Fruit fly (Drosophila melanogaster) whole organism, prepupa: Measurements from ENCODE around the gene Syn.

Source experiments
- Blimp-1 ChIP-seq: fragments of 200-800 bp; sonication (Bioruptor generic); optimal IDR thresholded peaks from 3 replicates; lab custom pipeline; 2017; ENCODE audit warnings: missing biosample characterization, missing genetic modification characterization, mild to moderate bottlenecking, moderate library complexity, missing genetic modification reagents
- CG10631 ChIP-seq: fragments of 200-800 bp; sonication (Bioruptor generic); optimal IDR thresholded peaks from 2 replicates; lab custom pipeline; 2016; ENCODE audit warnings: missing biosample characterization, missing genetic modification characterization
- CG10669 ChIP-seq: fragments of 200-800 bp; sonication (Bioruptor generic); optimal IDR thresholded peaks from 3 replicates; lab custom pipeline; 2018; ENCODE audit warnings: missing biosample characterization, mild to moderate bottlenecking, missing genetic modification characterization, moderate library complexity
- CG11762 ChIP-seq: fragments of 200-800 bp; sonication (Bioruptor generic); optimal IDR thresholded peaks from 3 replicates; lab custom pipeline; 2016; ENCODE audit warnings: missing biosample characterization, missing genetic modification characterization; ENCODE audit not compliant: insufficient read depth
- CG11902 ChIP-seq: fragments of 200-800 bp; sonication (Bioruptor generic); optimal IDR thresholded peaks from 3 replicates; lab custom pipeline; 2016; ENCODE audit warnings: missing biosample characterization, missing genetic modification characterization
- CG15336 ChIP-seq: fragments of 200-800 bp; sonication (Bioruptor generic); IDR thresholded peaks from 2 replicates; pipeline ENCODE4 v1.3.6; 2022; ENCODE audit warnings: missing biosample characterization, missing genetic modification characterization
- CG1621 ChIP-seq: fragments of 200-800 bp; sonication (Bioruptor generic); optimal IDR thresholded peaks from 3 replicates; lab custom pipeline; 2018; ENCODE audit warnings: missing biosample characterization, mild to moderate bottlenecking, missing genetic modification characterization
- CG3032 ChIP-seq: fragments of 200-800 bp; optimal IDR thresholded peaks from 2 replicates; lab custom pipeline; 2019; ENCODE audit warnings: missing biosample characterization, mild to moderate bottlenecking, missing genetic modification characterization, moderate library complexity
- CG31627 ChIP-seq: fragments of 200-800 bp; sonication (Bioruptor generic); optimal IDR thresholded peaks from 3 replicates; lab custom pipeline; 2016; ENCODE audit warnings: missing biosample characterization, missing genetic modification characterization
- CG32006 ChIP-seq: fragments of 200-800 bp; sonication (Bioruptor generic); optimal IDR thresholded peaks from 3 replicates; lab custom pipeline; 2017; ENCODE audit warnings: missing biosample characterization, mild to moderate bottlenecking, missing genetic modification characterization
- CG34406 ChIP-seq: fragments of 200-800 bp; sonication (Bioruptor generic); optimal IDR thresholded peaks from 3 replicates; lab custom pipeline; 2016; ENCODE audit warnings: missing biosample characterization, missing genetic modification characterization
- CG3919 ChIP-seq: fragments of 200-800 bp; sonication (Bioruptor generic); optimal IDR thresholded peaks from 3 replicates; lab custom pipeline; 2016; ENCODE audit warnings: missing biosample characterization, missing genetic modification characterization
- CG4318 ChIP-seq: fragments of 200-800 bp; sonication (Bioruptor generic); optimal IDR thresholded peaks from 3 replicates; lab custom pipeline; 2017; ENCODE audit warnings: missing biosample characterization, mild to moderate bottlenecking, missing genetic modification characterization
- CG6276 ChIP-seq: fragments of 200-800 bp; sonication (Bioruptor generic); optimal IDR thresholded peaks from 2 replicates; lab custom pipeline; 2017; ENCODE audit warnings: missing biosample characterization, mild to moderate bottlenecking, missing genetic modification characterization
- CG6792 ChIP-seq: fragments of 200-800 bp; sonication (Bioruptor generic); optimal IDR thresholded peaks from 3 replicates; lab custom pipeline; 2016; ENCODE audit warnings: missing biosample characterization, missing genetic modification characterization
- CG6854 ChIP-seq: fragments of 200-800 bp; sonication (Bioruptor generic); optimal IDR thresholded peaks from 2 replicates; lab custom pipeline; 2017; ENCODE audit warnings: missing biosample characterization, mild to moderate bottlenecking, missing genetic modification characterization
- CG7368 ChIP-seq: fragments of 200-800 bp; sonication (Bioruptor generic); optimal IDR thresholded peaks from 3 replicates; lab custom pipeline; 2016; ENCODE audit warnings: missing biosample characterization, missing genetic modification characterization
- CG8319 ChIP-seq: fragments of 200-800 bp; sonication (Bioruptor generic); optimal IDR thresholded peaks from 3 replicates; lab custom pipeline; 2016; ENCODE audit warnings: missing biosample characterization, missing genetic modification characterization
- CG8632 ChIP-seq: fragments of 200-800 bp; sonication (Bioruptor generic); optimal IDR thresholded peaks from 3 replicates; lab custom pipeline; 2016; ENCODE audit warnings: missing biosample characterization, missing genetic modification characterization
- CG9139 ChIP-seq: fragments of 200-800 bp; sonication (Bioruptor generic); optimal IDR thresholded peaks from 3 replicates; lab custom pipeline; 2017; ENCODE audit warnings: missing biosample characterization, mild to moderate bottlenecking, missing genetic modification characterization
- Eip75B ChIP-seq: fragments of 200-800 bp; sonication (Bioruptor generic); optimal IDR thresholded peaks from 3 replicates; lab custom pipeline; 2016; ENCODE audit warnings: missing biosample characterization, missing genetic modification characterization
- Eip78C ChIP-seq: fragments of 200-800 bp; sonication (Bioruptor generic); peaks from one replicate; lab custom pipeline; 2016; ENCODE audit warnings: missing biosample characterization, missing genetic modification characterization
- Eip93F ChIP-seq: fragments of 200-800 bp; sonication (Bioruptor generic); optimal IDR thresholded peaks from 2 replicates; lab custom pipeline; 2016; ENCODE audit warnings: missing biosample characterization, mild to moderate bottlenecking, missing genetic modification characterization
- Ets21C ChIP-seq: fragments of 200-800 bp; sonication (Bioruptor generic); optimal IDR thresholded peaks from 3 replicates; lab custom pipeline; 2016; ENCODE audit warnings: missing biosample characterization, missing genetic modification characterization
- Ets96B ChIP-seq: fragments of 200-800 bp; optimal IDR thresholded peaks from 2 replicates; lab custom pipeline; 2019; ENCODE audit warnings: missing biosample characterization, mild to moderate bottlenecking, missing genetic modification characterization, moderate library complexity
- Gug ChIP-seq: fragments of 200-800 bp; sonication (Bioruptor generic); IDR thresholded peaks from 2 replicates; pipeline ENCODE4 v1.3.6; 2022; ENCODE audit warnings: missing biosample characterization, missing genetic modification characterization
- Hr38 ChIP-seq: sonication (Bioruptor generic); optimal IDR thresholded peaks from 2 replicates; lab custom pipeline; 2016; ENCODE audit warnings: missing biosample characterization, missing genetic modification characterization
- Hr39 ChIP-seq: fragments of 200-800 bp; sonication (Bioruptor generic); optimal IDR thresholded peaks from 2 replicates; lab custom pipeline; 2016; ENCODE audit warnings: missing biosample characterization, missing genetic modification characterization
- Lpt ChIP-seq: fragments of 200-800 bp; sonication (Bioruptor generic); optimal IDR thresholded peaks from 3 replicates; lab custom pipeline; 2016; ENCODE audit warnings: missing biosample characterization, missing genetic modification characterization
- Met ChIP-seq: fragments of 200-800 bp; sonication (Bioruptor generic); optimal IDR thresholded peaks from 3 replicates; lab custom pipeline; 2016; ENCODE audit warnings: missing biosample characterization, missing genetic modification characterization
- OdsH ChIP-seq: fragments of 200-800 bp; sonication (Bioruptor generic); optimal IDR thresholded peaks from 3 replicates; lab custom pipeline; 2016; ENCODE audit warnings: missing biosample characterization, missing genetic modification characterization
- Smox ChIP-seq: fragments of 200-800 bp; sonication (Bioruptor generic); optimal IDR thresholded peaks from 3 replicates; lab custom pipeline; 2016; ENCODE audit warnings: missing biosample characterization, missing genetic modification characterization
- Sox14 ChIP-seq: fragments of 200-800 bp; sonication (Bioruptor generic); optimal IDR thresholded peaks from 3 replicates; lab custom pipeline; 2016; ENCODE audit warnings: missing biosample characterization, missing genetic modification characterization
- Sox15 ChIP-seq: fragments of 200-800 bp; sonication (Bioruptor generic); optimal IDR thresholded peaks from 3 replicates; lab custom pipeline; 2016; ENCODE audit warnings: missing biosample characterization, missing genetic modification characterization
- achi ChIP-seq: fragments of 200-800 bp; sonication (Bioruptor generic); optimal IDR thresholded peaks from 3 replicates; lab custom pipeline; 2016; ENCODE audit warnings: missing biosample characterization, missing genetic modification characterization
- acj6 ChIP-seq: fragments of 200-800 bp; sonication (Bioruptor generic); optimal IDR thresholded peaks from 3 replicates; lab custom pipeline; 2016; ENCODE audit warnings: missing biosample characterization, missing genetic modification characterization
- dac ChIP-seq: fragments of 200-800 bp; sonication (Bioruptor generic); optimal IDR thresholded peaks from 2 replicates; lab custom pipeline; 2017; ENCODE audit warnings: missing biosample characterization, mild to moderate bottlenecking, missing genetic modification characterization
- dsx ChIP-seq: fragments of 200-800 bp; optimal IDR thresholded peaks from 3 replicates; lab custom pipeline; 2019; ENCODE audit warnings: missing biosample characterization, mild to moderate bottlenecking, missing genetic modification characterization, moderate library complexity; ENCODE audit not compliant: poor library complexity, severe bottlenecking
- eg ChIP-seq: fragments of 200-800 bp; sonication (Bioruptor generic); IDR thresholded peaks from 3 replicates; pipeline ENCODE4 v1.3.6; 2022; ENCODE audit warnings: missing biosample characterization, missing genetic modification characterization
- esn ChIP-seq: fragments of 200-800 bp; sonication (Bioruptor generic); optimal IDR thresholded peaks from 2 replicates; lab custom pipeline; 2016; ENCODE audit warnings: missing biosample characterization, mild to moderate bottlenecking, missing genetic modification characterization, moderate library complexity
- fd59A ChIP-seq: fragments of 200-800 bp; sonication (Bioruptor generic); optimal IDR thresholded peaks from 2 replicates; lab custom pipeline; 2017; ENCODE audit warnings: missing biosample characterization, mild to moderate bottlenecking, missing genetic modification characterization, missing genetic modification reagents
- fd85E ChIP-seq: fragments of 200-800 bp; sonication (Bioruptor generic); optimal IDR thresholded peaks from 3 replicates; lab custom pipeline; 2016; ENCODE audit warnings: missing biosample characterization, missing genetic modification characterization
- fkh ChIP-seq: fragments of 200-800 bp; sonication (Bioruptor generic); optimal IDR thresholded peaks from 3 replicates; lab custom pipeline; 2017; ENCODE audit warnings: missing biosample characterization, mild to moderate bottlenecking, missing genetic modification characterization, moderate library complexity
- net ChIP-seq: fragments of 200-800 bp; sonication (Bioruptor generic); optimal IDR thresholded peaks from 3 replicates; lab custom pipeline; 2016; ENCODE audit warnings: missing biosample characterization, missing genetic modification characterization
- spab ChIP-seq: fragments of 200-800 bp; sonication (Bioruptor generic); optimal IDR thresholded peaks from 2 replicates; lab custom pipeline; 2017; ENCODE audit warnings: missing biosample characterization, mild to moderate bottlenecking, missing genetic modification characterization, missing genetic modification reagents
- topi ChIP-seq: fragments of 200-800 bp; sonication (Bioruptor generic); optimal IDR thresholded peaks from 3 replicates; lab custom pipeline; 2016; ENCODE audit warnings: missing biosample characterization, missing genetic modification characterization
- vri ChIP-seq: fragments of 200-800 bp; sonication (Bioruptor generic); optimal IDR thresholded peaks from 3 replicates; lab custom pipeline; 2016; ENCODE audit warnings: missing biosample characterization, mild to moderate bottlenecking, missing genetic modification characterization

Gene Syn

dm6 chr3R:10261800-10262199 lies 71.3 kb downstream of the Syn start, which contains the start of the genes Sirt6 and pont (continued):
- TF ChIP-seq net (GFP tag; lab: Kevin White, UChicago): peak; percentile 89
- TF ChIP-seq Hr38: no peak
- TF ChIP-seq Lpt (GFP tag; lab: Kevin White, UChicago): peak; percentile 89
- peak; percentile 97 for TF ChIP-seq CG3032 (tag; lab: Kevin White, UChicago)
- TF ChIP-seq fkh (GFP tag; lab: Kevin White, UChicago): peak; percentile 94
- peak; percentile 84 for TF ChIP-seq CG6276 (GFP tag; lab: Kevin White, UChicago)
- peak; percentile 95 for TF ChIP-seq acj6 (GFP tag; lab: Kevin White, UChicago)
- TF ChIP-seq Sox15 (GFP tag; lab: Kevin White, UChicago): peak; percentile 90
- TF ChIP-seq Eip75B (GFP tag; lab: Kevin White, UChicago): peak; percentile 76
- peak; percentile 93 for TF ChIP-seq CG10669 (GFP tag; lab: Kevin White, UChicago)
- peak; percentile 85 for TF ChIP-seq spab (GFP tag; lab: Kevin White, UChicago)
- TF ChIP-seq achi (GFP tag; lab: Kevin White, UChicago): peak; percentile 92
- TF ChIP-seq Eip93F (GFP tag; lab: Kevin White, UChicago): peak; percentile 15
- peak; percentile 95 for TF ChIP-seq CG34406
- peak; percentile 77 for TF ChIP-seq fd59A (GFP tag; lab: Kevin White, UChicago)
- peak; percentile 93 for TF ChIP-seq CG8632 (GFP tag; lab: Kevin White, UChicago)
- TF ChIP-seq CG8319 (GFP tag; lab: Kevin White, UChicago): peak; percentile 83
- TF ChIP-seq Gug: no peak
- TF ChIP-seq Met: peak; percentile 83
- TF ChIP-seq Blimp-1 (GFP tag; lab: Kevin White, UChicago): peak; percentile 86
- peak; percentile 80 for TF ChIP-seq CG31627 (GFP tag; lab: Kevin White, UChicago)
- peak; percentile 96 for TF ChIP-seq Ets96B
- peak; percentile 95 for TF ChIP-seq CG32006 (GFP tag; lab: Kevin White, UChicago)
- peak; percentile 92 for TF ChIP-seq esn (GFP tag; lab: Kevin White, UChicago)
- TF ChIP-seq topi (GFP tag; lab: Kevin White, UChicago): peak; percentile 83
- peak; percentile 17 for TF ChIP-seq fd85E (GFP tag; lab: Kevin White, UChicago)
- peak; percentile 90 for TF ChIP-seq CG6792 (GFP tag; lab: Kevin White, UChicago)
- peak; percentile 84 for TF ChIP-seq Sox14 (GFP tag; lab: Kevin White, UChicago)
- TF ChIP-seq dac (GFP tag; lab: Kevin White, UChicago): peak; percentile 54
- peak; percentile 96 for TF ChIP-seq dsx (GFP tag; lab: Kevin White, UChicago)
- TF ChIP-seq Smox (GFP tag; lab: Kevin White, UChicago): peak; percentile 81
- peak; percentile 70 for TF ChIP-seq CG6854 (GFP tag; lab: Kevin White, UChicago)
- TF ChIP-seq Hr39: peak; percentile 79
- TF ChIP-seq eg (GFP tag; lab: Robert Waterston, UW): no peak
- peak; percentile 90 for TF ChIP-seq CG11902 (GFP tag; lab: Kevin White, UChicago)
- TF ChIP-seq CG15336 (GFP tag; lab: Robert Waterston, UW): no peak
- peak; percentile 82 for TF ChIP-seq CG7368 (GFP tag; lab: Kevin White, UChicago)
- TF ChIP-seq CG4318 (GFP tag; lab: Kevin White, UChicago): peak; percentile 87
- TF ChIP-seq, all 60 proteins: peak for 52

- TF ChIP-seq CG1621 (tag; lab: Kevin White, UChicago) (peak; percentile 55), CG11902 (GFP tag; lab: Kevin White, UChicago) (peak; percentile 89), CG8319 (GFP tag; lab: Kevin White, UChicago) (peak; percentile 75), CG6792 (GFP tag; lab: Kevin White, UChicago) (peak; percentile 81), dsx (GFP tag; lab: Kevin White, UChicago) (peak; percentile 32), Ets21C (GFP tag; lab: Kevin White, UChicago) (peak; percentile 89), vri (GFP tag; lab: Kevin White, UChicago) (peak; percentile 87), Gug (no peak), Hr39 (peak; percentile 94), Lpt (GFP tag; lab: Kevin White, UChicago) (peak; percentile 64), Eip78C (peak; percentile 97), Met (peak; percentile 81), CG15336 (GFP tag; lab: Robert Waterston, UW) (no peak), CG11762 (GFP tag; lab: Kevin White, UChicago) (peak; percentile 53), achi (GFP tag; lab: Kevin White, UChicago) (peak; percentile 85), acj6 (GFP tag; lab: Kevin White, UChicago) (peak; percentile 84), CG9139 (GFP tag; lab: Kevin White, UChicago) (peak; percentile 51), Blimp-1 (GFP tag; lab: Kevin White, UChicago) (peak; percentile 11), CG4318 (GFP tag; lab: Kevin White, UChicago) (peak; percentile 69), Eip75B (GFP tag; lab: Kevin White, UChicago) (peak; percentile 94), CG8632 (GFP tag; lab: Kevin White, UChicago) (peak; percentile 60), OdsH (GFP tag; lab: Kevin White, UChicago) (peak; percentile 89), CG3919 (GFP tag; lab: Kevin White, UChicago) (peak; percentile 93), Eip93F (GFP tag; lab: Kevin White, UChicago) (peak; percentile 69), CG10631 (GFP tag; lab: Kevin White, UChicago) (peak; percentile 89)
Observed at dm6 chr3R:10263972-10264536, 73.6 kb downstream of the Syn start, which contains the start of gene Nuak. TSS of gene Nuak (plus strand) at chr3R:10264306.
